Worm (Caenorhabditis elegans) whole organism, midembryonic: Measurements from ENCODE around the gene C28D4.18.

Experiments
- T22C8.4 ChIP-seq: fragments of 200-800 bp; sonication (Bioruptor generic); IDR thresholded peaks from 2 replicates; pipeline ENCODE4 v1.3.6; 2022; ENCODE audit warnings: missing genetic modification characterization, missing compliant biosample characterization
- cog-1 ChIP-seq: sonication (generic microtip); optimal IDR thresholded peaks from 2 replicates; lab custom pipeline; 2016; ENCODE audit warnings: missing genetic modification characterization, missing compliant biosample characterization
- flt-1 ChIP-seq: fragments of 200-800 bp; sonication (Bioruptor generic); IDR thresholded peaks from 2 replicates; pipeline ENCODE4 v1.3.6; 2022; ENCODE audit warnings: missing genetic modification characterization, missing compliant biosample characterization
- ref-1 ChIP-seq: fragments of 200-800 bp; sonication (Bioruptor generic); conservative IDR thresholded peaks from 2 replicates; pipeline ENCODE4 v1.3.6; 2022; ENCODE audit warnings: missing genetic modification reagents, missing genetic modification characterization, missing compliant biosample characterization
- ztf-23 ChIP-seq: fragments of 200-800 bp; sonication (Bioruptor generic); IDR thresholded peaks from 2 replicates; pipeline ENCODE4 v1.3.6; 2022; ENCODE audit warnings: missing genetic modification reagents, missing genetic modification characterization, missing compliant biosample characterization
- ztf-29 ChIP-seq: fragments of 200-800 bp; sonication (Bioruptor generic); IDR thresholded peaks from 2 replicates; pipeline ENCODE4 v1.3.6; 2022; ENCODE audit warnings: missing genetic modification reagents, missing genetic modification characterization, missing compliant biosample characterization

DNA sequence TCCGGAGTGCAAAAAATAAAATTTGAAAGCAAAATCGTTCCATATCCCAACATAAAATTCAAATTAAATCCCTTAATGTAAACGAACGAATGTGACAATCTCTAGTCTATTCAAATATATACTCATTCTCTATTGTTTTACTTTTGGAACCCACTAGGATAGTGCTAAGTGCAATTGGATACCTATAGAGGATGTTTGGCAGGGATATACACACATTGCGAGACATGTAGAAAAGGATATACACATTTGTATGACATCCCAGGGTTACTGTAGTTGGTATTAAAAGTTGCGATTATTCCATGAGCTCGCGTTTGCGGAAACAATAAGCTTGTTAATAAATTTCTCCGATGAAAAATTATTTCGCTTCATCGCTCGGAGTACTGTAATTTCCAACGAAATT, 48.4 kb downstream of the C28D4.18 start:
- no peak for TF ChIP-seq ref-1 (GFP tag; lab: Robert Waterston, UW)
- no peak for TF ChIP-seq ztf-29 (GFP tag; lab: Robert Waterston, UW)
- no peak for TF ChIP-seq T22C8.4 (GFP tag; lab: Robert Waterston, UW)
- no peak for TF ChIP-seq ztf-23 (GFP tag; lab: Robert Waterston, UW)
- peak; percentile 41; the same call in 1 of the 2 replicates for TF ChIP-seq flt-1 (GFP tag; lab: Robert Waterston, UW)
- TF ChIP-seq cog-1 (tag; lab: Kevin White, UChicago) = no peak
